Worm (Caenorhabditis elegans): ENCODE data around the gene ncx-7.

DNA sequence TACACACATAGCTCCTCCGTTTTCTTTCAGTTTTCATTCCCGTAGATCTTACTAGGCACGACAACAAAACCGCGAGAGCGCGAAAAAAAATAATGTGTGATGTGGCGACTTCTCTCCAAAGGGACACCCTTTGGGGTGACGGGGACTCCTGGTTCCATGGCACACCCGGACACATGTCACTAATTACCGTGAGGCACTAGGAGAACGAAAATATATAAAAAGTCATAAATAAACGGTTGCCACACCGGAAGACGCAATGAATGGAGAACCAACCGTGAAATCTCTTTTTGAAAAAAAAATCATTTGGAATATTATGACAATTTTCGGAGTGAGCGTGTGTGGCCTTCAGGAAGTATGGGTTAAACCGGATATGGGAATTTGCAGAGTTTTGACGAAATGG lies 10.3 kb upstream of the ncx-7 start:
- TF ChIP-seq flt-1 (GFP tag; IDR thresholded peaks at IDR 0.05) = no peak
- TF ChIP-seq T22C8.4 (GFP tag; IDR thresholded peaks at IDR 0.05) = no peak
